Worm (Caenorhabditis elegans) whole organism, L2 larva: Measurements from ENCODE around the gene K09A9.6.

Source experiments
- ama-1 ChIP-seq: fragments of 150-350 bp; optimal IDR thresholded peaks from 2 replicates; lab custom pipeline; 2018; ENCODE audit warnings: inconsistent platforms
- ceh-16 ChIP-seq: fragments of 150-350 bp; optimal IDR thresholded peaks from 2 replicates; lab custom pipeline; 2014; ENCODE audit warnings: missing biosample characterization, missing genetic modification characterization
- crh-2 ChIP-seq: sonication (generic microtip); optimal IDR thresholded peaks from 2 replicates; lab custom pipeline; 2017; ENCODE audit warnings: missing biosample characterization, missing genetic modification characterization
- egl-27 ChIP-seq: sonication (generic microtip); optimal IDR thresholded peaks from 3 replicates; lab custom pipeline; 2017; ENCODE audit warnings: missing biosample characterization, missing genetic modification reagents, missing genetic modification characterization
- lin-11 ChIP-seq: fragments of 150-350 bp; sonication (generic microtip); optimal IDR thresholded peaks from 2 replicates; lab custom pipeline; 2014; ENCODE audit warnings: missing biosample characterization, missing genetic modification characterization, inconsistent platforms, mixed read lengths
- sem-4 ChIP-seq: fragments of 150-350 bp; optimal IDR thresholded peaks from 2 replicates; lab custom pipeline; 2014; ENCODE audit warnings: missing biosample characterization, missing genetic modification reagents, missing genetic modification characterization
- sma-9 ChIP-seq, 2 experiments: fragments of 150-350 bp in 1 of 2; sonication (generic microtip) in 1 of 2; optimal IDR thresholded peaks; 2 replicates each; lab custom pipeline; 2014 to 2016; ENCODE audit warnings: missing genetic modification characterization in 2 of 2, mild to moderate bottlenecking in 1 of 2, missing biosample characterization in 1 of 2, missing compliant biosample characterization in 1 of 2, missing genetic modification reagents in 1 of 2, moderate library complexity in 1 of 2
- unc-62 ChIP-seq: fragments of 150-350 bp; optimal IDR thresholded peaks from 2 replicates; lab custom pipeline; 2014; ENCODE audit warnings: missing biosample characterization, missing genetic modification reagents, missing genetic modification characterization

DNA sequence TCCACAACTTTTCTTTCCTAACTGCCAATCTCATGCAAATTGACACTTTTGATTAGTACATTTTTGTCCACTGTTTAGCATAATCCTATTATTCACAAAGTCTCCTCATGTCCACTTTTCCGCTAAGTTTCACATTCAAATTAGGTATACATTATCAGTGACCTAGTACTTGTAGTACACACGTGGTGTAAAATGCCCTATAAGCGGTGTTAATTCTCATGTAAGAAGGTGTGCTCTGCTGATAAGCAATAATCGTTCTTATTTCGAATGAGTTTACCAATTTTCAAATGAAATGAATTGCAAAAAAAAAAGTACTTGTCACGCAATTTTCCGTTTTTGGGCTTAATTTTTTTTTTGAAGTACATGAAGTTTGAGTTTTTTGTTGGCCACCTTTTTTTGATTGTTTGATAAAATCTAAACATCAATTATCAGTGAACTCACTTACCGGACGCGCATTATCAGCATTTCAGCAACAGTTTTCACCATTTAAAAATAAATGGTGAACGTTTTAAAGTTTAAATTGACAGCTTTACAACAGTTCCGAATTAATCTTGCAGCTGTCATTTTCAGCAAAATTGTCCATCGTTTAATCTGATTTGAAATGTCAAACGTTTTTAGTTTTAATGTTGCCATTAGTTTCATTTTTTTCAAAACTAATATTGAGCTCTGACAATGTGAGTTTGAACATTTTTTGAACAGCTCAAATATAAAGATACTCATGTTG, 21.8 kb downstream of the K09A9.6 start:
- no peak for TF ChIP-seq egl-27 (tag; lab: Kevin White, UChicago)
- TF ChIP-seq sem-4 (tag; lab: Kevin White, UChicago): no peak
- TF ChIP-seq crh-2 (tag; lab: Kevin White, UChicago): peak; percentile 48
- no peak for TF ChIP-seq unc-62 (GFP tag; lab: Kevin White, UChicago)
- peak; percentile 70 for TF ChIP-seq sma-9 (GFP tag; optimal IDR thresholded peaks at IDR 0.05; lab: Kevin White, UChicago)
- no peak for TF ChIP-seq sma-9 (tag; optimal IDR thresholded peaks at IDR 0.05; lab: Kevin White, UChicago)
- no peak for TF ChIP-seq ceh-16
- no peak for TF ChIP-seq ama-1 (lab: Kevin White, UChicago)
- no peak for TF ChIP-seq lin-11 (tag; lab: Kevin White, UChicago)
